Worm (Caenorhabditis elegans) whole organism, L4 larva: ENCODE results near the gene mogs-1.

Source experiments
- F10B5.3 ChIP-seq: sonication (generic microtip); optimal IDR thresholded peaks from 2 replicates; lab custom pipeline; 2016; ENCODE audit warnings: mild to moderate bottlenecking, missing genetic modification characterization, missing compliant biosample characterization
- R02D3.7 ChIP-seq: fragments of 150-350 bp; sonication (generic microtip); optimal IDR thresholded peaks from 3 replicates; lab custom pipeline; 2014; ENCODE audit warnings: missing biosample characterization, missing genetic modification characterization
- ama-1 ChIP-seq: fragments of 150-350 bp; optimal IDR thresholded peaks from 2 replicates; lab custom pipeline; 2014; ENCODE audit warnings: inconsistent platforms, mixed read lengths
- ceh-28 ChIP-seq: fragments of 150-350 bp; optimal IDR thresholded peaks from 2 replicates; lab custom pipeline; 2014; ENCODE audit warnings: missing biosample characterization, missing genetic modification reagents, missing genetic modification characterization
- ces-1 ChIP-seq: fragments of 150-350 bp; sonication (generic microtip); optimal IDR thresholded peaks from 4 replicates; lab custom pipeline; 2014; ENCODE audit warnings: missing biosample characterization, missing genetic modification reagents, missing genetic modification characterization
- fos-1 ChIP-seq: fragments of 150-350 bp; optimal IDR thresholded peaks from 2 replicates; lab custom pipeline; 2014; ENCODE audit warnings: missing biosample characterization, missing genetic modification characterization
- lin-13 ChIP-seq: fragments of 150-350 bp; optimal IDR thresholded peaks from 2 replicates; lab custom pipeline; 2014; ENCODE audit warnings: missing biosample characterization, missing genetic modification reagents, missing genetic modification characterization
- mdl-1 ChIP-seq, 2 experiments: fragments of 150-350 bp in 1 of 2; sonication (generic microtip) in 1 of 2; optimal IDR thresholded peaks; 2 replicates each; lab custom pipeline; 2014 to 2017; ENCODE audit warnings: missing biosample characterization in 2 of 2, missing genetic modification characterization in 2 of 2
- nhr-11 ChIP-seq: fragments of 150-350 bp; optimal IDR thresholded peaks from 2 replicates; lab custom pipeline; 2014; ENCODE audit warnings: missing biosample characterization, missing genetic modification characterization
- nhr-42 ChIP-seq: fragments of 200-800 bp; sonication (Bioruptor generic); IDR thresholded peaks from 2 replicates; pipeline ENCODE4 v1.3.6; 2022; ENCODE audit warnings: missing genetic modification characterization, missing compliant biosample characterization
- pqm-1 ChIP-seq: sonication (generic microtip); optimal IDR thresholded peaks from 2 replicates; lab custom pipeline; 2017; ENCODE audit warnings: missing biosample characterization, missing genetic modification characterization
- snpc-4 ChIP-seq: fragments of 150-350 bp; optimal IDR thresholded peaks from 2 replicates; lab custom pipeline; 2014; ENCODE audit warnings: missing biosample characterization, missing genetic modification characterization
- unc-62 ChIP-seq, 3 experiments: fragments of 150-350 bp in 1 of 3; sonication (generic microtip); optimal IDR thresholded peaks in 2 of 3; peaks in 1 of 3; 1 replicate in 1 of 3; 2 replicates in 2 of 3; lab custom pipeline; 2014 to 2017; ENCODE audit warnings: missing biosample characterization in 3 of 3, missing genetic modification characterization in 3 of 3, missing genetic modification reagents in 3 of 3, missing genotype in 1 of 3
- ztf-7 ChIP-seq: fragments of 150-350 bp; optimal IDR thresholded peaks from 2 replicates; lab custom pipeline; 2014; ENCODE audit warnings: missing biosample characterization, missing genetic modification characterization

ce11 chrIV:11038218-11038617 is 16.5 kb upstream of the mogs-1 start:
- TF ChIP-seq nhr-42 (GFP tag; lab: Robert Waterston, UW) = no peak
- TF ChIP-seq ztf-7 (tag; lab: Kevin White, UChicago) = no peak
- no peak for TF ChIP-seq nhr-11 (tag; lab: Kevin White, UChicago)
- no peak for TF ChIP-seq fos-1
- no peak for TF ChIP-seq R02D3.7 (tag; lab: Kevin White, UChicago)
- no peak for TF ChIP-seq snpc-4 (tag; lab: Kevin White, UChicago)
- TF ChIP-seq ces-1 = no peak
- TF ChIP-seq unc-62 (GFP tag; optimal IDR thresholded peaks at IDR 0.05 in 1 of 2; lab: Kevin White, UChicago) = peak in 1 of 2 experiments; percentile 43
- TF ChIP-seq unc-62 (tag; optimal IDR thresholded peaks at IDR 0.05; lab: Kevin White, UChicago) = no peak
- TF ChIP-seq mdl-1 (tag; optimal IDR thresholded peaks at IDR 0.05; lab: Kevin White, UChicago) = no peak
- TF ChIP-seq ceh-28 = no peak
- TF ChIP-seq lin-13 = no peak
- no peak for TF ChIP-seq ama-1
- TF ChIP-seq F10B5.3 (tag; lab: Kevin White, UChicago) = no peak
- no peak for TF ChIP-seq pqm-1
